Fruit fly (Drosophila melanogaster) whole organism, embryonic: ENCODE data around the gene sno.

Source experiments
- CG10209 ChIP-seq: fragments of 200-800 bp; sonication (Bioruptor generic); optimal IDR thresholded peaks from 3 replicates; lab custom pipeline; 2017; ENCODE audit warnings: missing biosample characterization, mild to moderate bottlenecking, missing genetic modification characterization, missing genetic modification reagents
- CG11085 ChIP-seq: fragments of 200-800 bp; sonication (Bioruptor generic); IDR thresholded peaks from 2 replicates; pipeline ENCODE4 v1.3.6; 2022; ENCODE audit warnings: missing biosample characterization, missing genetic modification characterization
- CG11560 ChIP-seq: fragments of 200-800 bp; sonication (Bioruptor generic); IDR thresholded peaks from 3 replicates; pipeline ENCODE4 v1.3.6; 2022; ENCODE audit warnings: missing biosample characterization, missing genetic modification characterization
- CG11695 ChIP-seq: fragments of 200-800 bp; sonication (Bioruptor generic); IDR thresholded peaks from 3 replicates; pipeline ENCODE4 v1.3.6; 2022; ENCODE audit warnings: missing biosample characterization, missing genetic modification characterization
- CG12299 ChIP-seq: fragments of 200-800 bp; sonication (Bioruptor generic); optimal IDR thresholded peaks from 2 replicates; lab custom pipeline; 2018; ENCODE audit warnings: missing biosample characterization, mild to moderate bottlenecking, missing genetic modification characterization
- CG14441 ChIP-seq: fragments of 200-800 bp; sonication (Bioruptor generic); IDR thresholded peaks from 2 replicates; pipeline ENCODE4 v1.3.6; 2022; ENCODE audit warnings: missing biosample characterization, missing genetic modification characterization
- CG14667 ChIP-seq: fragments of 200-800 bp; sonication (Bioruptor generic); IDR thresholded peaks from 2 replicates; pipeline ENCODE4 v1.3.6; 2022; ENCODE audit warnings: missing biosample characterization, missing genetic modification characterization
- CG14710 ChIP-seq: fragments of 200-800 bp; sonication (Bioruptor generic); optimal IDR thresholded peaks from 3 replicates; lab custom pipeline; 2019; ENCODE audit warnings: missing biosample characterization, mild to moderate bottlenecking, missing genetic modification characterization, moderate library complexity
- CG15073 ChIP-seq: fragments of 200-800 bp; sonication (Bioruptor generic); optimal IDR thresholded peaks from 2 replicates; lab custom pipeline; 2016; ENCODE audit warnings: missing biosample characterization, missing genetic modification characterization
- CG16813 ChIP-seq: fragments of 200-800 bp; sonication (Bioruptor generic); IDR thresholded peaks from 3 replicates; pipeline ENCODE4 v1.3.6; 2022; ENCODE audit warnings: missing biosample characterization, missing genetic modification characterization; ENCODE audit not compliant: partially characterized antibody
- CG17328 ChIP-seq: fragments of 200-800 bp; sonication (Bioruptor generic); IDR thresholded peaks from 2 replicates; pipeline ENCODE4 v1.3.6; 2022; ENCODE audit warnings: missing biosample characterization, missing genetic modification characterization
- CG2120 ChIP-seq: fragments of 200-800 bp; sonication (Bioruptor generic); optimal IDR thresholded peaks from 3 replicates; lab custom pipeline; 2016; ENCODE audit warnings: missing biosample characterization, missing genetic modification characterization
- CG2199 ChIP-seq: fragments of 200-800 bp; sonication (Bioruptor generic); IDR thresholded peaks from 3 replicates; pipeline ENCODE4 v1.3.6; 2022; ENCODE audit warnings: missing biosample characterization, missing genetic modification characterization
- CG2712 ChIP-seq: fragments of 200-800 bp; optimal IDR thresholded peaks from 3 replicates; lab custom pipeline; 2019; ENCODE audit warnings: missing biosample characterization, mild to moderate bottlenecking, missing genetic modification characterization, moderate library complexity
- CG30431 ChIP-seq: fragments of 200-800 bp; sonication (Bioruptor generic); optimal IDR thresholded peaks from 2 replicates; lab custom pipeline; 2017; ENCODE audit warnings: missing biosample characterization, missing genetic modification characterization
- CG32532 ChIP-seq: fragments of 200-800 bp; sonication (Bioruptor generic); IDR thresholded peaks from 2 replicates; pipeline ENCODE4 v1.3.6; 2022; ENCODE audit warnings: missing biosample characterization, missing genetic modification characterization
- CG4424 ChIP-seq: fragments of 200-800 bp; sonication (Bioruptor generic); optimal IDR thresholded peaks from 3 replicates; lab custom pipeline; 2016; ENCODE audit warnings: missing biosample characterization, missing genetic modification characterization
- CG6813 ChIP-seq: fragments of 200-800 bp; sonication (Bioruptor generic); optimal IDR thresholded peaks from 2 replicates; lab custom pipeline; 2017; ENCODE audit warnings: missing biosample characterization, missing genetic modification characterization, mild to moderate bottlenecking, moderate library complexity, missing genetic modification reagents
- CG7786 ChIP-seq: fragments of 200-800 bp; sonication (Bioruptor generic); optimal IDR thresholded peaks from 2 replicates; lab custom pipeline; 2016; ENCODE audit warnings: missing biosample characterization, missing genetic modification characterization
- CG9437 ChIP-seq: fragments of 200-800 bp; sonication (Bioruptor generic); optimal IDR thresholded peaks from 2 replicates; lab custom pipeline; 2018; ENCODE audit warnings: missing biosample characterization, mild to moderate bottlenecking, missing genetic modification characterization
- Eip74EF ChIP-seq, 2 experiments: fragments of 200-800 bp in 1 of 2; fragments of >200 bp in 1 of 2; sonication (Bioruptor generic) in 1 of 2; optimal IDR thresholded peaks; 2 replicates each; lab custom pipeline; 2017 to 2019; ENCODE audit warnings: missing biosample characterization in 2 of 2, missing genetic modification characterization in 2 of 2, mild to moderate bottlenecking in 1 of 2, moderate library complexity in 1 of 2
- H2.0 ChIP-seq: fragments of 200-800 bp; sonication (Bioruptor generic); IDR thresholded peaks from 2 replicates; pipeline ENCODE4 v1.3.6; 2022; ENCODE audit warnings: missing biosample characterization, missing genetic modification characterization
- HmgD ChIP-seq: fragments of 200-800 bp; sonication (Bioruptor generic); optimal IDR thresholded peaks from 3 replicates; lab custom pipeline; 2016; ENCODE audit warnings: missing biosample characterization, missing genetic modification characterization
- Jarid2 ChIP-seq: fragments of 200-800 bp; sonication (Bioruptor generic); optimal IDR thresholded peaks from 3 replicates; lab custom pipeline; 2017; ENCODE audit warnings: mild to moderate bottlenecking, missing biosample characterization, missing genetic modification reagents, missing genetic modification characterization
- Med ChIP-seq: fragments of 200-800 bp; sonication (Bioruptor generic); peaks from one replicate; lab custom pipeline; 2016; ENCODE audit warnings: missing biosample characterization, missing genetic modification characterization, mild to moderate bottlenecking, inconsistent platforms, moderate library complexity
- Nf-YB ChIP-seq: fragments of 200-800 bp; sonication (Bioruptor generic); optimal IDR thresholded peaks from 3 replicates; lab custom pipeline; 2019; ENCODE audit warnings: missing biosample characterization, mild to moderate bottlenecking, missing genetic modification characterization, moderate library complexity
- ab ChIP-seq: fragments of 200-800 bp; sonication (Bioruptor generic); optimal IDR thresholded peaks from 2 replicates; lab custom pipeline; 2016; ENCODE audit warnings: missing biosample characterization, missing genetic modification characterization
- aop ChIP-seq: fragments of 200-800 bp; sonication (Bioruptor generic); IDR thresholded peaks from 2 replicates; pipeline ENCODE4 v1.3.6; 2022; ENCODE audit warnings: missing biosample characterization, missing genetic modification characterization
- bsh ChIP-seq, 2 experiments: fragments of 200-800 bp; sonication (Bioruptor generic); optimal IDR thresholded peaks; 2 replicates each; lab custom pipeline; 2017 to 2018; ENCODE audit warnings: mild to moderate bottlenecking in 2 of 2, missing biosample characterization in 2 of 2, missing genetic modification characterization in 2 of 2, moderate library complexity in 1 of 2
- ci ChIP-seq: fragments of 200-800 bp; sonication (Bioruptor generic); IDR thresholded peaks from 3 replicates; pipeline ENCODE4 v1.3.6; 2022; ENCODE audit warnings: missing biosample characterization, missing genetic modification characterization
- dmrt11E ChIP-seq: fragments of 200-800 bp; sonication (Bioruptor generic); optimal IDR thresholded peaks from 3 replicates; lab custom pipeline; 2018; ENCODE audit warnings: missing biosample characterization, mild to moderate bottlenecking, missing genetic modification characterization, moderate library complexity
- emc ChIP-seq: fragments of 200-800 bp; sonication (Bioruptor generic); optimal IDR thresholded peaks from 2 replicates; lab custom pipeline; 2016; ENCODE audit warnings: missing biosample characterization, missing genetic modification characterization
- eve ChIP-seq, 2 experiments: fragments of >200 bp; optimal IDR thresholded peaks; 2 replicates each; lab custom pipeline; 2017; ENCODE audit warnings: missing biosample characterization in 2 of 2, missing genetic modification characterization in 2 of 2
- grn ChIP-seq: fragments of 200-800 bp; sonication (Bioruptor generic); optimal IDR thresholded peaks from 3 replicates; lab custom pipeline; 2017; ENCODE audit warnings: missing biosample characterization, missing genetic modification characterization
- gsb ChIP-seq: fragments of 200-800 bp; sonication (Bioruptor generic); IDR thresholded peaks from 2 replicates; pipeline ENCODE4 v1.3.6; 2022; ENCODE audit warnings: missing biosample characterization, missing genetic modification characterization
- hb ChIP-seq: fragments of 200-800 bp; sonication (Bioruptor generic); IDR thresholded peaks from 3 replicates; pipeline ENCODE4 v1.3.6; 2022; ENCODE audit warnings: missing biosample characterization, missing genetic modification characterization; ENCODE audit not compliant: partially characterized antibody
- hth ChIP-seq: fragments of >200 bp; optimal IDR thresholded peaks from 2 replicates; lab custom pipeline; 2017; ENCODE audit warnings: inconsistent platforms
- jigr1 ChIP-seq: fragments of 200-800 bp; sonication (Bioruptor generic); IDR thresholded peaks from 3 replicates; pipeline ENCODE4 v1.3.6; 2022; ENCODE audit warnings: missing biosample characterization, missing genetic modification characterization
- lola ChIP-seq, 3 experiments: fragments of >200 bp in 2 of 3; fragments of 200-800 bp in 1 of 3; sonication (Bioruptor generic) in 1 of 3; optimal IDR thresholded peaks; 2 replicates each; lab custom pipeline; 2017 to 2019; ENCODE audit warnings: missing biosample characterization in 3 of 3, missing genetic modification characterization in 3 of 3, mild to moderate bottlenecking in 1 of 3, moderate library complexity in 1 of 3
- nau ChIP-seq: fragments of 200-800 bp; sonication (Bioruptor generic); optimal IDR thresholded peaks from 3 replicates; lab custom pipeline; 2017; ENCODE audit warnings: missing biosample characterization, mild to moderate bottlenecking, missing genetic modification characterization, missing genetic modification reagents
- pan ChIP-seq, 4 experiments: fragments of >200 bp in 3 of 4; fragments of 200-800 bp in 1 of 4; sonication (Bioruptor generic) in 1 of 4; optimal IDR thresholded peaks in 3 of 4; IDR thresholded peaks in 1 of 4; 2 replicates each; pipeline versions ENCODE4 v1.3.6 to Lab custom; 2017 to 2022; ENCODE audit warnings: missing biosample characterization in 2 of 4, missing genetic modification characterization in 2 of 4, mixed read lengths in 1 of 4
- psq ChIP-seq: fragments of 200-800 bp; sonication (Bioruptor generic); optimal IDR thresholded peaks from 2 replicates; lab custom pipeline; 2017; ENCODE audit warnings: missing biosample characterization, missing genetic modification characterization
- sc ChIP-seq, 3 experiments: fragments of >200 bp in 2 of 3; fragments of 200-800 bp in 1 of 3; sonication (Bioruptor generic) in 1 of 3; optimal IDR thresholded peaks; 2 replicates in 2 of 3; 3 replicates in 1 of 3; lab custom pipeline; 2017; ENCODE audit warnings: mild to moderate bottlenecking in 1 of 3, missing biosample characterization in 1 of 3, missing genetic modification characterization in 1 of 3, missing genetic modification reagents in 1 of 3
- sens-2 ChIP-seq: fragments of 200-800 bp; sonication (Bioruptor generic); IDR thresholded peaks from 2 replicates; pipeline ENCODE4 v1.3.6; 2022; ENCODE audit warnings: missing biosample characterization, missing genetic modification characterization
- sr ChIP-seq: fragments of 200-800 bp; sonication (Bioruptor generic); IDR thresholded peaks from 3 replicates; pipeline ENCODE4 v1.3.6; 2022; ENCODE audit warnings: missing biosample characterization, missing genetic modification characterization
- sug ChIP-seq: fragments of 200-800 bp; optimal IDR thresholded peaks from 2 replicates; lab custom pipeline; 2019; ENCODE audit warnings: missing biosample characterization, mild to moderate bottlenecking, missing genetic modification characterization, moderate library complexity
- tap ChIP-seq: fragments of 200-800 bp; optimal IDR thresholded peaks from 3 replicates; lab custom pipeline; 2019; ENCODE audit warnings: missing biosample characterization, mild to moderate bottlenecking, missing genetic modification characterization, moderate library complexity
- vvl ChIP-seq: fragments of 200-800 bp; sonication (Bioruptor generic); IDR thresholded peaks from 2 replicates; pipeline ENCODE4 v1.3.6; 2022; ENCODE audit warnings: missing biosample characterization, missing genetic modification characterization

Gene sno

dm6 chrX:13249732-13250395 lies 38.4 kb upstream of the sno start (continued):
- peak in 1 of 2 experiments; percentile 51 for TF ChIP-seq bsh (GFP tag; optimal IDR thresholded peaks at IDR 0.05; lab: Kevin White, UChicago)
- TF ChIP-seq CG9437 (GFP tag; lab: Kevin White, UChicago) = peak; percentile 5
- peak; percentile 21 for TF ChIP-seq CG2712 (tag; lab: Kevin White, UChicago)
- TF ChIP-seq CG15073 = no peak
- TF ChIP-seq eve (GFP tag; optimal IDR thresholded peaks at IDR 0.05; lab: Kevin White, UChicago) = peak in 1 of 2 experiments; percentile 21
- TF ChIP-seq lola (GFP tag; optimal IDR thresholded peaks at IDR 0.05; lab: Kevin White, UChicago) = peak in 1 of 3 experiments; percentile 22
- TF ChIP-seq nau (GFP tag; lab: Kevin White, UChicago) = peak; percentile 1
- peak; percentile 74 for TF ChIP-seq sr (GFP tag; lab: Robert Waterston, UW)
- no peak for TF ChIP-seq Med (GFP tag; lab: Kevin White, UChicago)
- TF ChIP-seq CG4424 (GFP tag; lab: Kevin White, UChicago) = peak; percentile 18
- peak; percentile 4 for TF ChIP-seq CG14710 (tag; lab: Kevin White, UChicago)

- TF ChIP-seq CG32532 (GFP tag; lab: Robert Waterston, UW) (no peak), aop (GFP tag; lab: Robert Waterston, UW) (no peak), ab (no peak), CG2120 (GFP tag; lab: Kevin White, UChicago) (no peak), sens-2 (GFP tag; lab: Robert Waterston, UW) (no peak), jigr1 (GFP tag; lab: Robert Waterston, UW) (no peak), tap (tag; lab: Kevin White, UChicago) (no peak), dmrt11E (no peak), ci (peak; percentile 45; the same call in 1 of the 3 replicates), CG2199 (peak; percentile 31; the same call in 1 of the 3 replicates), CG7786 (GFP tag; lab: Kevin White, UChicago) (no peak), CG12299 (tag; lab: Kevin White, UChicago) (no peak), pan (optimal IDR thresholded peaks at IDR 0.05; lab: Kevin White, UChicago) (no peak), pan (GFP tag; optimal IDR thresholded peaks at IDR 0.05 in 1 of 2, IDR thresholded peaks at IDR 0.05 in 1 of 2) (no peak), CG6813 (GFP tag; lab: Kevin White, UChicago) (no peak), vvl (no peak), emc (GFP tag; lab: Kevin White, UChicago) (no peak), hb (GFP tag; lab: Robert Waterston, UW) (no peak), CG11085 (GFP tag; lab: Robert Waterston, UW) (no peak), Jarid2 (GFP tag; lab: Kevin White, UChicago) (no peak), CG14441 (GFP tag; lab: Robert Waterston, UW) (no peak), sug (peak; percentile 28), CG10209 (no peak), hth (lab: Kevin White, UChicago) (no peak), gsb (GFP tag; lab: Robert Waterston, UW) (no peak), psq (GFP tag; lab: Kevin White, UChicago) (no peak), Eip74EF (GFP tag; optimal IDR thresholded peaks at IDR 0.05; lab: Kevin White, UChicago) (no peak), sc (optimal IDR thresholded peaks at IDR 0.05; lab: Kevin White, UChicago) (no peak), sc (GFP tag; optimal IDR thresholded peaks at IDR 0.05; lab: Kevin White, UChicago) (no peak), CG30431 (GFP tag; lab: Kevin White, UChicago) (no peak), CG16813 (no peak), CG11560 (no peak), Nf-YB (GFP tag; lab: Kevin White, UChicago) (no peak), CG17328 (GFP tag; lab: Robert Waterston, UW) (0 out of 2 replicates have a peak, but pooled peaks have one; percentile 5), H2.0 (GFP tag; lab: Robert Waterston, UW) (no peak), CG14667 (GFP tag; lab: Robert Waterston, UW) (no peak), grn (GFP tag; lab: Kevin White, UChicago) (no peak), HmgD (GFP tag; lab: Kevin White, UChicago) (no peak), CG11695 (no peak)
Observed at dm6 chrX:13248515-13248914, 37.0 kb upstream of the sno start.
